Fruit fly (Drosophila melanogaster): ENCODE data around the gene lin-52.

Gene lin-52

DNA sequence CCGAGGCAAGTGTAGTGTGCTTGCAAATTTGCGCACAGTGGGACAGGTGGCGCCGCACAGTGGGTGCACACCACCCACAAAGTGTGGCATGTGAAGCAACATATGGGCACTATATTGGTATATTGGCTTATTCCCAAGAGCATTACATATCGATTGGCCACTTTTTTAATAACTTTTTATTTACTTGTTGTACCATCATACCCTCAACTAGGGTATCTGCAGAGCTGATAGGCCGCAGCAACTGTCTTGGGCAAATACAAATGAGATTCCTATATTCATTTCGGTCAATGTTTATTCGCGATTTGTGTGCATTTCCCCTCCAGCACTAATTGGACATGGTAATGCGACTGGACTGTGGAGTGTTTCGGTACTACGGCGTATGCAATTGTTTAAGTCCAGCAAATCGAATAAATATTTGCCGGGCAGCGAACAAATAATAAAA, 30.0 kb downstream of the lin-52 start (continued):
- TF ChIP-seq dsx (GFP tag; optimal IDR thresholded peaks at IDR 0.05; ENCODE audit: poor library complexity, severe bottlenecking) (peak; percentile 58), CG15336 (GFP tag; IDR thresholded peaks at IDR 0.05) (peak; percentile 88), CG9139 (GFP tag; optimal IDR thresholded peaks at IDR 0.05) (no peak), fd85E (GFP tag; optimal IDR thresholded peaks at IDR 0.05) (peak; percentile 34), Blimp-1 (GFP tag; optimal IDR thresholded peaks at IDR 0.05) (no peak), net (GFP tag; optimal IDR thresholded peaks at IDR 0.05) (peak; percentile 88), CG3032 (tag; optimal IDR thresholded peaks at IDR 0.05) (peak; percentile 87), Eip78C (GFP tag) (peak; percentile 96), ss (GFP tag; optimal IDR thresholded peaks at IDR 0.05) (peak; percentile 27 to 62), salr (GFP tag; optimal IDR thresholded peaks at IDR 0.05) (peak; percentile 72 to 89), CG3919 (GFP tag; optimal IDR thresholded peaks at IDR 0.05) (peak; percentile 89), Sox15 (GFP tag; optimal IDR thresholded peaks at IDR 0.05) (peak; percentile 73), CG8119 (GFP tag; IDR thresholded peaks at IDR 0.05) (peak; percentile 89), Met (GFP tag; optimal IDR thresholded peaks at IDR 0.05) (peak; percentile 65), acj6 (GFP tag; optimal IDR thresholded peaks at IDR 0.05) (peak; percentile 88), CG7368 (GFP tag; optimal IDR thresholded peaks at IDR 0.05) (peak; percentile 85), svp (GFP tag) (peak; percentile 86), CG8319 (GFP tag; optimal IDR thresholded peaks at IDR 0.05) (peak; percentile 68), eg (GFP tag; IDR thresholded peaks at IDR 0.05) (peak; percentile 94), CG6808 (GFP tag; optimal IDR thresholded peaks at IDR 0.05) (peak; percentile 69), CG1621 (tag; optimal IDR thresholded peaks at IDR 0.05) (peak; percentile 73), dac (GFP tag; optimal IDR thresholded peaks at IDR 0.05) (peak; percentile 88), Hr38 (GFP tag; optimal IDR thresholded peaks at IDR 0.05) (peak; percentile 28), CG11294 (GFP tag; IDR thresholded peaks at IDR 0.05) (peak; percentile 84), lz (GFP tag; optimal IDR thresholded peaks at IDR 0.05) (peak; percentile 77), Sox102F (GFP tag; optimal IDR thresholded peaks at IDR 0.05) (peak; percentile 51)

DNA sequence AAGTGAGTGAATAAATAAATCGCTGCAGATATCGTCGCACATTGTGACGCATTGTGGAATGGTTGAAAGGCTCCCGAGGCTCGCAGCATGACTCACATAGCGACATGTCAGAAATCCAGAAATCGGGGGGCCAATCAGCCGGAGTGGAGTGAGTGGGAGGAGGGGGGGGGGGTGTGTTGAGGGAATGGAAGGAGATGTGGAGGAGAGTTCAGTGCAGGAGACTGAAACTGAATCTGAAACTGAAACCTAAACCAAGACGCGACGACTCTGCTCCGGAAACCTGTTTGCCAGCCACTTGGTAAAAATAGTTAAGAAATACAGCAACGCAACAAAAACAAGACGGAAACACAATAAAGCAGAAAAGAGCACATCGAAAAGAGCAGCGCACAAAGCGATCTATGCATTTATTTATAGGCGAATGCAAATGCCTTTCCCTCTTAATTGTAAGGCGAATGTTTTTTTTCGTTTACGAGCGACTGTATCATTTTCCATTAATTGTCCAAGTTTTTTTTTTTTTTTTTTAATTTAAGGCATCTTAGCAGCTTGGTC, 30.5 kb downstream of the lin-52 start:
- TF ChIP-seq salr (GFP tag; optimal IDR thresholded peaks at IDR 0.05) (no peak), ss (GFP tag; optimal IDR thresholded peaks at IDR 0.05) (peak in 1 of 2 experiments; percentile 57), topi (GFP tag; optimal IDR thresholded peaks at IDR 0.05) (no peak), CG15336 (GFP tag; IDR thresholded peaks at IDR 0.05) (no peak), net (GFP tag; optimal IDR thresholded peaks at IDR 0.05) (no peak), Blimp-1 (GFP tag; optimal IDR thresholded peaks at IDR 0.05) (peak; percentile 31), CG1621 (tag; optimal IDR thresholded peaks at IDR 0.05) (peak; percentile 77), CG6808 (GFP tag; optimal IDR thresholded peaks at IDR 0.05) (peak; percentile 52)

DNA sequence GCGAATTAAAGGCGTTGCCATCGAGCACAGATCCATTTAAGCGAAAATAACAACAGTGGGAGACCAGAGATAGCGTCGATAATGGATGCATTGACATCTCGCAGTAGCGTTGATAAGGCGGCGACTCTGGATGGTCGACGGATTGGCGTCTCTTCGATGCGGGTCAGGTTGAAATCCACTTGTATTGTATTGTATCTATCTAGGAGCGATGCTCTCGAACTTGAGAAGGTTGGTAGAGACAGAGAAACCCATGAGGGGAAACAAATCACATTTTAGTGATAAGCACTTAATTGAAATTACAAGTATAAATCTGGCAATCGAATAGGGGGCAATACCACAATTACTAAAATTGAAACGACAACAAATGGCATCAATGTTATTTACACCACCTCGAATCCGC, 31.2 kb downstream of the lin-52 start:
- peak; percentile 97 for TF ChIP-seq svp (GFP tag)
- TF ChIP-seq net (GFP tag; optimal IDR thresholded peaks at IDR 0.05) = no peak
- TF ChIP-seq Eip78C (GFP tag) = peak; percentile 55

DNA sequence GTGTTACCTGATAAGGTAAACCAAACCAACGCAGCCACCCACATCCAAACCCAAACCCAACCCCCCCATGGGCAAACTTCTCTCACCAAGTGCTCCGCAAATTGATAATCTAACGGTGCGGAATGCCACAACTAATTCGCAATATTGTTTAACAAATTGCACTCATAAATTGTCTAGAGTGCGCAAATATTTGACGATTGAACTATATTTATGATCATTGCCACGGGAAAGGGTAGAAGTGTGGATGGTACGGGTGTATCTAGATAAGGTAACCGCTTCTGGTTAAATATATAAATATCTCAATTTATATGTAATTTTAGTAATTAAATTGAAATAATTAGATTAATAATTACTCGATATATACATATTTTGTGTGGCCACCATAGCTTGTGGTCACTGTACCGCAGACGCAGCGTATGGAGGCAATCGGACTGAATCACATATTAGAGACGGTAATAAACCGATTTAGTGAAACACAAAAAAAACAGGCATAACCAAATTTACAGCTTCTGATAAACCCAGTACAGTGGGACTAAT, 36.2 kb downstream of the lin-52 start:
- TF ChIP-seq CG10669 (GFP tag; optimal IDR thresholded peaks at IDR 0.05) (no peak), CG3919 (GFP tag; optimal IDR thresholded peaks at IDR 0.05) (peak; percentile 18), fkh (GFP tag; optimal IDR thresholded peaks at IDR 0.05) (no peak), cyc (GFP tag; optimal IDR thresholded peaks at IDR 0.05) (no peak), CG9139 (GFP tag; optimal IDR thresholded peaks at IDR 0.05) (no peak), vri (GFP tag; optimal IDR thresholded peaks at IDR 0.05) (peak; percentile 39), fd85E (GFP tag; optimal IDR thresholded peaks at IDR 0.05) (no peak), CG8119 (GFP tag; IDR thresholded peaks at IDR 0.05) (peak; percentile 60; the same call in 1 of the 3 replicates), fd59A (GFP tag; optimal IDR thresholded peaks at IDR 0.05) (no peak), Ets96B (tag; optimal IDR thresholded peaks at IDR 0.05) (no peak), CG3032 (tag; optimal IDR thresholded peaks at IDR 0.05) (no peak), Eip93F (GFP tag; optimal IDR thresholded peaks at IDR 0.05) (no peak), CG6854 (GFP tag; optimal IDR thresholded peaks at IDR 0.05) (no peak), CG6808 (GFP tag; optimal IDR thresholded peaks at IDR 0.05) (no peak), CG4318 (GFP tag; optimal IDR thresholded peaks at IDR 0.05) (no peak), Eip75B (GFP tag; optimal IDR thresholded peaks at IDR 0.05) (no peak), CG6276 (GFP tag; optimal IDR thresholded peaks at IDR 0.05) (no peak), Hr39 (GFP tag; optimal IDR thresholded peaks at IDR 0.05) (no peak), OdsH (GFP tag; optimal IDR thresholded peaks at IDR 0.05) (peak; percentile 32), acj6 (GFP tag; optimal IDR thresholded peaks at IDR 0.05) (peak; percentile 5), Sox102F (GFP tag; optimal IDR thresholded peaks at IDR 0.05) (peak; percentile 9), esn (GFP tag; optimal IDR thresholded peaks at IDR 0.05) (peak; percentile 22), CG1621 (tag; optimal IDR thresholded peaks at IDR 0.05) (no peak), CG34406 (GFP tag; optimal IDR thresholded peaks at IDR 0.05) (peak; percentile 28), dac (GFP tag; optimal IDR thresholded peaks at IDR 0.05) (no peak), CG16779 (tag; optimal IDR thresholded peaks at IDR 0.05) (no peak)
